Worm (Caenorhabditis elegans): ENCODE measurements around the gene C06B3.7.

Gene C06B3.7

ce11 chrV:13949752-13950151 lies 40.3 kb downstream of the C06B3.7 start, which contains the start of gene R10D12.7:
Gene R10D12.7, plus strand, starts transcription at chrV:13950052.
- TF ChIP-seq fkh-10 (GFP tag; optimal IDR thresholded peaks at IDR 0.05) (no peak), grh-1 (GFP tag; IDR thresholded peaks at IDR 0.05) (no peak), lsy-2 (tag; optimal IDR thresholded peaks at IDR 0.05) (no peak), elt-3 (tag; optimal IDR thresholded peaks at IDR 0.05) (no peak), egl-13 (tag; optimal IDR thresholded peaks at IDR 0.05) (no peak), lin-14 (GFP tag; optimal IDR thresholded peaks at IDR 0.05) (no peak), pag-3 (tag; optimal IDR thresholded peaks at IDR 0.05; ENCODE audit: borderline replicate concordance, insufficient read depth) (no peak), lin-35 (GFP tag; optimal IDR thresholded peaks at IDR 0.05) (no peak), unc-130 (tag; optimal IDR thresholded peaks at IDR 0.05) (no peak), ets-5 (GFP tag; IDR thresholded peaks at IDR 0.05) (no peak)

ce11 chrV:13953191-13953590 lies 43.7 kb downstream of the C06B3.7 start, which contains the start of gene R10D12.8:
Gene R10D12.8, minus strand, starts transcription at chrV:13953291.
- TF ChIP-seq efl-1 (optimal IDR thresholded peaks at IDR 0.05) = no peak
- TF ChIP-seq efl-1 (GFP tag; optimal IDR thresholded peaks at IDR 0.05 in 1 of 2) = peak in 1 of 2 experiments; percentile 35
- no peak for TF ChIP-seq nhr-85 (tag)
- TF ChIP-seq ceh-82 (tag; optimal IDR thresholded peaks at IDR 0.05) = no peak
- TF ChIP-seq elt-3 (tag; optimal IDR thresholded peaks at IDR 0.05) = peak in 1 of 6 experiments; percentile 45
- no peak for TF ChIP-seq C34B4.2 (tag; optimal IDR thresholded peaks at IDR 0.05)

- TF ChIP-seq efl-1 (optimal IDR thresholded peaks at IDR 0.05) (no peak), efl-1 (GFP tag; optimal IDR thresholded peaks at IDR 0.05 in 1 of 2) (peak in 1 of 2 experiments; percentile 22), mdl-1 (tag; optimal IDR thresholded peaks at IDR 0.05) (no peak), egl-27 (tag; optimal IDR thresholded peaks at IDR 0.05) (no peak), lir-3 (tag; optimal IDR thresholded peaks at IDR 0.05; ENCODE audit: poor library complexity) (no peak), nhr-76 (tag; optimal IDR thresholded peaks at IDR 0.05) (no peak)
Observed at ce11 chrV:13954056-13954455, 44.6 kb downstream of the C06B3.7 start, which contains the start of gene swt-6. Gene swt-6, plus strand, starts transcription at chrV:13954356.

- TF ChIP-seq aha-1 (tag; optimal IDR thresholded peaks at IDR 0.05) = no peak
- no peak for TF ChIP-seq nhr-20 (tag; optimal IDR thresholded peaks at IDR 0.05)
- no peak for TF ChIP-seq mep-1 (tag; optimal IDR thresholded peaks at IDR 0.05)
- no peak for TF ChIP-seq nhr-11 (tag; optimal IDR thresholded peaks at IDR 0.05)
Observed at ce11 chrV:13955370-13956089, 46.0 kb downstream of the C06B3.7 start.

ce11 chrV:13957691-13958090 lies 48.2 kb downstream of the C06B3.7 start:
- TF ChIP-seq nhr-85 (tag) = no peak
- no peak for TF ChIP-seq nhr-12 (tag; optimal IDR thresholded peaks at IDR 0.05)
- TF ChIP-seq nhr-71 (tag; optimal IDR thresholded peaks at IDR 0.05) = no peak
- no peak for TF ChIP-seq dsc-1 (tag; optimal IDR thresholded peaks at IDR 0.05)
- no peak for TF ChIP-seq lin-35 (GFP tag; optimal IDR thresholded peaks at IDR 0.05)
- no peak for TF ChIP-seq unc-86 (tag; optimal IDR thresholded peaks at IDR 0.05)
- no peak for TF ChIP-seq lin-14 (GFP tag; optimal IDR thresholded peaks at IDR 0.05)
- TF ChIP-seq ceh-90 (tag; optimal IDR thresholded peaks at IDR 0.05) = no peak
- TF ChIP-seq lsy-2 (tag; optimal IDR thresholded peaks at IDR 0.05) = no peak
- no peak for TF ChIP-seq swsn-7 (tag; optimal IDR thresholded peaks at IDR 0.05)
- TF ChIP-seq efl-3 (GFP tag; optimal IDR thresholded peaks at IDR 0.05) = no peak
- no peak for TF ChIP-seq elt-3 (tag; optimal IDR thresholded peaks at IDR 0.05)
- TF ChIP-seq nhr-237 (tag; optimal IDR thresholded peaks at IDR 0.05) = no peak
- TF ChIP-seq unc-30 (tag; optimal IDR thresholded peaks at IDR 0.05) = no peak

All from whole organism, L1 larva.